Worm (Caenorhabditis elegans) whole organism, late embryonic: Measurements from ENCODE around the gene F57G4.10.
A peak's percentile ranks its signal among the peaks of the same experiment; 100 is the strongest.

Source experiments
- C08G9.2 ChIP-seq: sonication (generic microtip); optimal IDR thresholded peaks from 2 replicates; lab custom pipeline; 2016; ENCODE audit warnings: mild to moderate bottlenecking, missing genetic modification characterization, moderate library complexity, missing compliant biosample characterization
- C38D4.7 ChIP-seq: fragments of 200-800 bp; sonication (Bioruptor generic); optimal IDR thresholded peaks from 2 replicates; lab custom pipeline; 2018; ENCODE audit warnings: mild to moderate bottlenecking, missing genetic modification characterization, moderate library complexity, missing compliant biosample characterization
- F13H6.1 ChIP-seq: sonication (generic microtip); optimal IDR thresholded peaks from 2 replicates; lab custom pipeline; 2016; ENCODE audit warnings: missing genetic modification characterization, missing compliant biosample characterization
- K02D7.2 ChIP-seq: sonication (generic microtip); optimal IDR thresholded peaks from 2 replicates; lab custom pipeline; 2017; ENCODE audit warnings: mild to moderate bottlenecking, missing genetic modification characterization, missing compliant biosample characterization
- K09A11.1 ChIP-seq: sonication (generic microtip); optimal IDR thresholded peaks from 2 replicates; lab custom pipeline; 2017; ENCODE audit warnings: antibody characterized with exemption, mild to moderate bottlenecking, missing genetic modification characterization, missing compliant biosample characterization; ENCODE audit not compliant: insufficient read depth
- T23F11.4 ChIP-seq: fragments of 200-800 bp; sonication (Bioruptor generic); optimal IDR thresholded peaks from 2 replicates; lab custom pipeline; 2018; ENCODE audit warnings: mild to moderate bottlenecking, missing genetic modification characterization, missing compliant biosample characterization
- Y22D7AL.16 ChIP-seq: sonication (generic microtip); optimal IDR thresholded peaks from 2 replicates; lab custom pipeline; 2016; ENCODE audit warnings: missing genetic modification characterization, missing compliant biosample characterization
- ama-1 ChIP-seq: fragments of 150-350 bp; optimal IDR thresholded peaks from 2 replicates; lab custom pipeline; 2014
- ceh-14 ChIP-seq: sonication (generic microtip); optimal IDR thresholded peaks from 2 replicates; lab custom pipeline; 2016; ENCODE audit warnings: missing genotype, missing genetic modification characterization, missing compliant biosample characterization
- ceh-18 ChIP-seq: sonication (generic microtip); optimal IDR thresholded peaks from 2 replicates; lab custom pipeline; 2016; ENCODE audit warnings: missing genetic modification characterization, missing compliant biosample characterization
- ceh-22 ChIP-seq: sonication (generic microtip); optimal IDR thresholded peaks from 2 replicates; lab custom pipeline; 2017; ENCODE audit warnings: missing biosample characterization, missing genetic modification characterization
- ceh-24 ChIP-seq: sonication (generic microtip); optimal IDR thresholded peaks from 2 replicates; lab custom pipeline; 2016; ENCODE audit warnings: mild to moderate bottlenecking, missing genetic modification characterization, missing compliant biosample characterization
- ceh-30 ChIP-seq: fragments of 150-350 bp; optimal IDR thresholded peaks from 2 replicates; lab custom pipeline; 2014; ENCODE audit warnings: missing biosample characterization, missing genetic modification characterization
- ceh-34 ChIP-seq: sonication (generic microtip); optimal IDR thresholded peaks from 2 replicates; lab custom pipeline; 2016; ENCODE audit warnings: mild to moderate bottlenecking, missing genetic modification characterization, missing compliant biosample characterization
- ceh-45 ChIP-seq: fragments of 200-800 bp; sonication (Bioruptor generic); IDR thresholded peaks from 2 replicates; pipeline ENCODE4 v1.3.6; 2022; ENCODE audit warnings: missing genetic modification reagents, missing genetic modification characterization, missing compliant biosample characterization
- ceh-48 ChIP-seq: sonication (generic microtip); optimal IDR thresholded peaks from 2 replicates; lab custom pipeline; 2016; ENCODE audit warnings: missing genetic modification characterization, inconsistent platforms, missing compliant biosample characterization
- ceh-9 ChIP-seq: sonication (generic microtip); optimal IDR thresholded peaks from 2 replicates; lab custom pipeline; 2016; ENCODE audit warnings: mild to moderate bottlenecking, missing genetic modification characterization, inconsistent platforms, missing compliant biosample characterization
- che-1 ChIP-seq: sonication (generic microtip); optimal IDR thresholded peaks from 2 replicates; lab custom pipeline; 2016; ENCODE audit warnings: mild to moderate bottlenecking, missing genetic modification characterization, missing compliant biosample characterization
- dmd-4 ChIP-seq: sonication (generic microtip); optimal IDR thresholded peaks from 2 replicates; lab custom pipeline; 2016; ENCODE audit warnings: borderline replicate concordance, missing genetic modification characterization, missing compliant biosample characterization
- dve-1 ChIP-seq: sonication (generic microtip); optimal IDR thresholded peaks from 2 replicates; lab custom pipeline; 2017; ENCODE audit warnings: antibody characterized with exemption, mild to moderate bottlenecking, missing genetic modification characterization, missing compliant biosample characterization
- elt-2 ChIP-seq: sonication (generic microtip); optimal IDR thresholded peaks from 2 replicates; lab custom pipeline; 2016; ENCODE audit warnings: missing genetic modification reagents, missing genetic modification characterization, missing compliant biosample characterization
- fax-1 ChIP-seq: sonication (generic microtip); optimal IDR thresholded peaks from 2 replicates; lab custom pipeline; 2016; ENCODE audit warnings: missing genotype, missing genetic modification characterization, missing compliant biosample characterization
- hlh-30 ChIP-seq: sonication (generic microtip); optimal IDR thresholded peaks from 2 replicates; lab custom pipeline; 2017; ENCODE audit warnings: antibody characterized with exemption, missing genetic modification characterization, missing compliant biosample characterization; ENCODE audit not compliant: insufficient read depth
- hlh-8 ChIP-seq: sonication (generic microtip); optimal IDR thresholded peaks from 2 replicates; lab custom pipeline; 2016; ENCODE audit warnings: missing genotype, missing genetic modification characterization, missing compliant biosample characterization
- madf-2 ChIP-seq: sonication (generic microtip); optimal IDR thresholded peaks from 2 replicates; lab custom pipeline; 2017; ENCODE audit warnings: missing genetic modification characterization, missing compliant biosample characterization
- nhr-11 ChIP-seq: fragments of 150-350 bp; optimal IDR thresholded peaks from 2 replicates; lab custom pipeline; 2014; ENCODE audit warnings: missing biosample characterization, missing genetic modification characterization
- nhr-232 ChIP-seq: sonication (generic microtip); optimal IDR thresholded peaks from 2 replicates; lab custom pipeline; 2016; ENCODE audit warnings: missing genetic modification characterization, missing compliant biosample characterization
- pax-1 ChIP-seq: fragments of 150-350 bp; optimal IDR thresholded peaks from 2 replicates; lab custom pipeline; 2014; ENCODE audit warnings: missing biosample characterization, missing genetic modification characterization
- pha-2 ChIP-seq: sonication (generic microtip); optimal IDR thresholded peaks from 2 replicates; lab custom pipeline; 2017; ENCODE audit warnings: mild to moderate bottlenecking, missing genetic modification characterization, missing compliant biosample characterization
- pha-4 ChIP-seq: fragments of 150-350 bp; optimal IDR thresholded peaks from 2 replicates; lab custom pipeline; 2018; ENCODE audit warnings: missing biosample characterization, missing genetic modification reagents, missing genetic modification characterization
- rnt-1 ChIP-seq: sonication (generic microtip); optimal IDR thresholded peaks from 2 replicates; lab custom pipeline; 2016; ENCODE audit warnings: missing genetic modification characterization, missing compliant biosample characterization
- sdc-2 ChIP-seq: sonication (generic microtip); optimal IDR thresholded peaks from 2 replicates; lab custom pipeline; 2016; ENCODE audit warnings: missing genotype, missing genetic modification characterization, missing compliant biosample characterization
- sox-4 ChIP-seq: sonication (generic microtip); optimal IDR thresholded peaks from 2 replicates; lab custom pipeline; 2017; ENCODE audit warnings: mild to moderate bottlenecking, missing genetic modification characterization, inconsistent platforms, missing compliant biosample characterization
- syd-9 ChIP-seq: sonication (generic microtip); optimal IDR thresholded peaks from 2 replicates; lab custom pipeline; 2016; ENCODE audit warnings: mild to moderate bottlenecking, missing genetic modification characterization, moderate library complexity, missing compliant biosample characterization
- ttx-3 ChIP-seq: sonication (generic microtip); optimal IDR thresholded peaks from 2 replicates; lab custom pipeline; 2016; ENCODE audit warnings: missing genetic modification reagents, missing genetic modification characterization, missing compliant biosample characterization
- unc-42 ChIP-seq: sonication (generic microtip); optimal IDR thresholded peaks from 2 replicates; lab custom pipeline; 2016; ENCODE audit warnings: missing genotype, missing genetic modification characterization, missing compliant biosample characterization
- unc-55 ChIP-seq: sonication (generic microtip); optimal IDR thresholded peaks from 2 replicates; lab custom pipeline; 2017; ENCODE audit warnings: missing biosample characterization, missing genetic modification reagents, missing genetic modification characterization
- ztf-16 ChIP-seq: sonication (generic microtip); optimal IDR thresholded peaks from 2 replicates; lab custom pipeline; 2017; ENCODE audit warnings: missing genetic modification characterization, missing compliant biosample characterization

The F57G4.10 gene

DNA sequence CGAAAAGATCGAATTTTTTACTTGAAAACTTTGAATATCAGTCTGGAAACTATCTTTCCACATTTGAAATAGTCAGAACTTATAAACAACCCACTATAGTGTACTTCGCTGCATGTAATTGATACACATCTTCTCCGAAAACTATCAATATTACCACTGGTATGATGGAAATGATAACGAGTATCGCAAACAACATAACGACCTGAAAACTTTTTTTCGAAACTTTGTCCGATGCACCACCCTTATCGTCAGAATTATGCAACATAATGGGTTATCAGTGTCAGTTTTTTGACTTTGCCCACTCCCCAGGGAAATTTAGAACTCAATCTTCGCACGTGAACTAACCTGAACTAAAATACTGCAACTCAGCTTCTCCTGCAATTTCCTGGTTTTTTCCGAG is 33.6 kb downstream of the F57G4.10 start:
- peak; percentile 90 for TF ChIP-seq elt-2 (tag; lab: Kevin White, UChicago)
- no peak for TF ChIP-seq che-1 (tag; lab: Kevin White, UChicago)
- TF ChIP-seq, all 69 proteins: peak for 1

- no peak for TF ChIP-seq ceh-30
- TF ChIP-seq T23F11.4 (GFP tag; lab: Kevin White, UChicago): no peak
- TF ChIP-seq, all 69 proteins: peak for 0
Measured at ce11 chrV:17664367-17664766, 35.7 kb downstream of the F57G4.10 start.

DNA sequence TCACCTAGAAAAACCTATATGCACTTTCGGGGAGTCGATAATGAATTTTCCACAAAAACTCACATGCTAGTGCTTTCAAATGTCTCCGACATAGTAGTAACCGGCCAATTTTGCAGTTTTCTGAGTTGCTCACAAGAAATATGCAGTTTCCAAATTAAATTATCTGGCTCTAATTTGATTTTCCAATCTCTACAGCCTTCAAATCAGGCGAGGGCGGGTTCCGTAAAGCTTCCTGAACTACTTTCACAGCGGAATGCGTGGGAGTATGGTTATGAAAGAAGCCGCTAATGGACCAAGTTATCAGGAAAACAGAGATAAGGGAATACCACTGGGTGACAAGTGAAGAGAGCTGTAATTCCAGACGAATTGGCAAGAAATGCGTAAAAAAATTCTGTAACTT is 37.2 kb downstream of the F57G4.10 start, which contains the start of gene F59A1.11:
Gene F59A1.11, minus strand, starts transcription at position 101 of the 400 bp plus-strand sequence.
- TF ChIP-seq ttx-3 (no peak), che-1 (tag; lab: Kevin White, UChicago) (no peak), hlh-8 (tag; lab: Kevin White, UChicago) (no peak), dve-1 (tag; lab: Kevin White, UChicago) (no peak), ceh-34 (tag; lab: Kevin White, UChicago) (no peak), ceh-22 (tag; lab: Kevin White, UChicago) (no peak), ama-1 (lab: Kevin White, UChicago) (no peak), ceh-30 (no peak), K02D7.2 (no peak), ztf-16 (no peak), nhr-232 (tag; lab: Kevin White, UChicago) (no peak), ceh-24 (no peak), C38D4.7 (GFP tag; lab: Kevin White, UChicago) (no peak)

DNA sequence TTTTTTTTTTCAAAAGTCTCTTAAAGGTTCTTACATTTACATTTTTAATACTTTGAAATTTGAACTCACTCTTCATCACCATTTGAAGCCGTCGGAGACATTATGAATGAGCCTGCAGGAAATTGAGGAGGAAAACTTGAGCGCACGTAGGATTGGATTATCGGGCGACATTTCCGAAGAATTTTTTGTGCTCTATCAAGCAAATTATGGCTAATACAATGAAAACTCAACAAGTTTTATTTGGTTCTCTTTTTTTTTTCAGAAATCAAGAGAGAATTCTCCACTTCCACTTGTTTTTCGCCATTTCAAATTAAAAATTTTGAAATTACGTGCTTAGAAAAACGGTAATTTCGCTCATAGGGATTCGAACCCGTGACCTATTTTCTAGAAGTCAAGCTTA is 39.0 kb downstream of the F57G4.10 start, which contains the start of gene F59A1.12:
Gene F59A1.12, minus strand, starts transcription at position 101 of the 400 bp plus-strand sequence.
- TF ChIP-seq F13H6.1 (tag; lab: Kevin White, UChicago) (no peak), K09A11.1 (tag; lab: Kevin White, UChicago) (no peak), ceh-18 (no peak), ceh-22 (tag; lab: Kevin White, UChicago) (no peak), ceh-24 (no peak), sdc-2 (no peak), pha-2 (tag; lab: Kevin White, UChicago) (no peak), T23F11.4 (GFP tag; lab: Kevin White, UChicago) (no peak), syd-9 (no peak), ceh-9 (tag; lab: Kevin White, UChicago) (no peak), nhr-232 (tag; lab: Kevin White, UChicago) (no peak), hlh-30 (tag; lab: Kevin White, UChicago) (no peak), madf-2 (no peak)

ce11 chrV:17668531-17668930 is 39.9 kb downstream of the F57G4.10 start, which contains the start of gene str-89:
Gene str-89 (plus strand): TSS chrV:17668831.
- TF ChIP-seq pax-1 (tag; lab: Kevin White, UChicago): no peak
- no peak for TF ChIP-seq sox-4
- no peak for TF ChIP-seq ama-1 (lab: Kevin White, UChicago)
- no peak for TF ChIP-seq C38D4.7 (GFP tag; lab: Kevin White, UChicago)
- TF ChIP-seq Y22D7AL.16 (tag; lab: Kevin White, UChicago): no peak
- TF ChIP-seq rnt-1 (tag; lab: Kevin White, UChicago): no peak
- no peak for TF ChIP-seq unc-42 (tag; lab: Kevin White, UChicago)
- no peak for TF ChIP-seq dmd-4 (tag; lab: Kevin White, UChicago)
- TF ChIP-seq ceh-18: no peak
- no peak for TF ChIP-seq C08G9.2 (tag; lab: Kevin White, UChicago)

DNA sequence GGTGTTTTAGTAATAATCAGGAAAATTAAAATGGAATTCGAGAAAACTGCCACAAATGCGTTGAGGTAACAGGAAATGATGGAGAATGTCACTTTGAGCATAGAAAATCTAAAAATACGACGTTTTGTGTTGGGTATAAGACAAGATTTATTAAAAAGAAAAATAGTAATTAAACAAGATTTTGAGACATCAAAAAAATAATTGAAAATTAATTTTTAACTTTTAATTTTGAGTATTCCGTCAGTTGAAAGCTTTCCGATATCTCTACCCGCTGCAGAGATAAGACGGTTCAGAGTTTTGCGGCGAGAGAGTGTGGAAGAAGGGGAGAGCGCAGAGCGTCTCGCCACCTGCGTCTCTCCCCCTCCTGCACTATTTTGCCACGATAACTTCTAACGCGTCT is 44.7 kb downstream of the F57G4.10 start, which contains the start of gene str-93:
Gene str-93, minus strand, starts transcription at position 101 of the 400 bp plus-strand sequence.
- TF ChIP-seq unc-55: no peak
- no peak for TF ChIP-seq K02D7.2
- TF ChIP-seq ceh-45 (GFP tag; lab: Robert Waterston, UW): no peak
- TF ChIP-seq ceh-9 (tag; lab: Kevin White, UChicago): no peak
- TF ChIP-seq pha-4 (tag; lab: Kevin White, UChicago): no peak
- TF ChIP-seq syd-9: no peak
- TF ChIP-seq C38D4.7 (GFP tag; lab: Kevin White, UChicago): no peak
- no peak for TF ChIP-seq rnt-1 (tag; lab: Kevin White, UChicago)
- TF ChIP-seq nhr-11 (tag; lab: Kevin White, UChicago): no peak
- TF ChIP-seq ceh-48: no peak
- no peak for TF ChIP-seq ceh-18
- no peak for TF ChIP-seq ceh-24
- TF ChIP-seq Y22D7AL.16 (tag; lab: Kevin White, UChicago): no peak
- no peak for TF ChIP-seq ttx-3
- no peak for TF ChIP-seq fax-1
- no peak for TF ChIP-seq ceh-14 (tag; lab: Kevin White, UChicago)
